Worm (Caenorhabditis elegans) whole organism, mixed stage, embryonic: ENCODE measurements around the gene T05H10.4.

ENCODE experiments used
- M03D4.4 ChIP-seq: sonication (generic microtip); optimal IDR thresholded peaks from 2 replicates; lab custom pipeline; 2017; ENCODE audit warnings: mild to moderate bottlenecking, missing genetic modification characterization, missing compliant biosample characterization
- bed-3 ChIP-seq: fragments of 200-800 bp; sonication (Bioruptor generic); optimal IDR thresholded peaks from 3 replicates; lab custom pipeline; 2018; ENCODE audit warnings: mild to moderate bottlenecking, missing genetic modification characterization, moderate library complexity, missing compliant biosample characterization
- blmp-1 ChIP-seq: fragments of 150-350 bp; optimal IDR thresholded peaks from 2 replicates; lab custom pipeline; 2014; ENCODE audit warnings: missing biosample characterization, missing genetic modification characterization
- ceh-39 ChIP-seq: fragments of 150-350 bp; optimal IDR thresholded peaks from 2 replicates; lab custom pipeline; 2014; ENCODE audit warnings: missing biosample characterization, missing genetic modification characterization
- ceh-43 ChIP-seq: fragments of 200-800 bp; sonication (Bioruptor generic); optimal IDR thresholded peaks from 2 replicates; lab custom pipeline; 2018; ENCODE audit warnings: mild to moderate bottlenecking, missing genetic modification characterization, moderate library complexity, missing compliant biosample characterization
- ceh-83 ChIP-seq: fragments of 200-800 bp; sonication (Bioruptor generic); optimal IDR thresholded peaks from 2 replicates; lab custom pipeline; 2018; ENCODE audit warnings: mild to moderate bottlenecking, missing genetic modification characterization, missing compliant biosample characterization
- ces-1 ChIP-seq: fragments of 150-350 bp; optimal IDR thresholded peaks from 2 replicates; lab custom pipeline; 2014; ENCODE audit warnings: missing biosample characterization, missing genetic modification reagents, missing genetic modification characterization
- cnd-1 ChIP-seq: fragments of 200-800 bp; sonication (Bioruptor generic); optimal IDR thresholded peaks from 2 replicates; lab custom pipeline; 2018; ENCODE audit warnings: mild to moderate bottlenecking, missing genetic modification characterization, missing compliant biosample characterization
- drap-1 ChIP-seq: fragments of 200-800 bp; sonication (Bioruptor generic); optimal IDR thresholded peaks from 3 replicates; lab custom pipeline; 2018; ENCODE audit warnings: mild to moderate bottlenecking, missing genetic modification characterization, missing compliant biosample characterization
- elt-1 ChIP-seq: sonication (generic microtip); optimal IDR thresholded peaks from 2 replicates; lab custom pipeline; 2017; ENCODE audit warnings: missing genetic modification characterization, mild to moderate bottlenecking, missing compliant biosample characterization, antibody characterized with exemption, moderate library complexity, borderline replicate concordance; ENCODE audit not compliant: insufficient read depth
- elt-3 ChIP-seq: fragments of 150-350 bp; optimal IDR thresholded peaks from 2 replicates; lab custom pipeline; 2014; ENCODE audit warnings: missing biosample characterization, missing genetic modification characterization
- flh-1 ChIP-seq: fragments of 200-800 bp; sonication (Bioruptor generic); optimal IDR thresholded peaks from 2 replicates; lab custom pipeline; 2018; ENCODE audit warnings: mild to moderate bottlenecking, missing genetic modification characterization, moderate library complexity, missing compliant biosample characterization
- ham-2 ChIP-seq: fragments of 200-800 bp; sonication (Bioruptor generic); optimal IDR thresholded peaks from 2 replicates; lab custom pipeline; 2018; ENCODE audit warnings: mild to moderate bottlenecking, missing genetic modification characterization, missing compliant biosample characterization
- hlh-1 ChIP-seq: fragments of 150-350 bp; optimal IDR thresholded peaks from 2 replicates; lab custom pipeline; 2014; ENCODE audit warnings: missing biosample characterization, missing genetic modification reagents, missing genetic modification characterization
- lin-13 ChIP-seq: fragments of 150-350 bp; optimal IDR thresholded peaks from 2 replicates; lab custom pipeline; 2014; ENCODE audit warnings: missing biosample characterization, missing genetic modification characterization
- lin-32 ChIP-seq: fragments of 200-800 bp; sonication (Bioruptor generic); optimal IDR thresholded peaks from 2 replicates; lab custom pipeline; 2018; ENCODE audit warnings: mild to moderate bottlenecking, missing genetic modification characterization, missing compliant biosample characterization
- lsy-2 ChIP-seq: fragments of 150-350 bp; optimal IDR thresholded peaks from 2 replicates; lab custom pipeline; 2014; ENCODE audit warnings: missing biosample characterization, missing genetic modification characterization
- mep-1 ChIP-seq: fragments of 150-350 bp; optimal IDR thresholded peaks from 2 replicates; lab custom pipeline; 2017; ENCODE audit warnings: missing biosample characterization, missing genetic modification reagents, missing genetic modification characterization, inconsistent platforms
- mls-2 ChIP-seq: sonication (generic microtip); optimal IDR thresholded peaks from 2 replicates; lab custom pipeline; 2016; ENCODE audit warnings: mild to moderate bottlenecking, missing genetic modification characterization, moderate library complexity, missing compliant biosample characterization
- nhr-2 ChIP-seq: fragments of 150-350 bp; optimal IDR thresholded peaks from 2 replicates; lab custom pipeline; 2014; ENCODE audit warnings: missing biosample characterization, missing genetic modification characterization
- nhr-76 ChIP-seq: sonication (generic microtip); optimal IDR thresholded peaks from 2 replicates; lab custom pipeline; 2017; ENCODE audit warnings: missing biosample characterization, missing genetic modification characterization
- pha-4 ChIP-seq: fragments of 150-350 bp; optimal IDR thresholded peaks from 2 replicates; lab custom pipeline; 2018; ENCODE audit warnings: missing biosample characterization, missing genetic modification reagents, missing genetic modification characterization
- sptf-1 ChIP-seq: sonication (generic microtip); optimal IDR thresholded peaks from 2 replicates; lab custom pipeline; 2017; ENCODE audit warnings: mild to moderate bottlenecking, missing genetic modification characterization, moderate library complexity, missing compliant biosample characterization
- tbx-8 ChIP-seq: fragments of 200-800 bp; sonication (Bioruptor generic); optimal IDR thresholded peaks from 2 replicates; lab custom pipeline; 2018; ENCODE audit warnings: mild to moderate bottlenecking, missing genetic modification characterization, moderate library complexity, missing compliant biosample characterization
- unc-120 ChIP-seq: sonication (generic microtip); optimal IDR thresholded peaks from 2 replicates; lab custom pipeline; 2017; ENCODE audit warnings: missing genetic modification characterization, missing compliant biosample characterization; ENCODE audit not compliant: poor library complexity, severe bottlenecking
- unc-39 ChIP-seq: fragments of 150-350 bp; optimal IDR thresholded peaks from 2 replicates; lab custom pipeline; 2014; ENCODE audit warnings: missing biosample characterization, missing genetic modification characterization
- unc-62 ChIP-seq: fragments of 150-350 bp; optimal IDR thresholded peaks from 2 replicates; lab custom pipeline; 2014; ENCODE audit warnings: missing biosample characterization, missing genetic modification reagents, missing genetic modification characterization
- zip-8 ChIP-seq: fragments of 150-350 bp; optimal IDR thresholded peaks from 2 replicates; lab custom pipeline; 2014; ENCODE audit warnings: missing biosample characterization, missing genetic modification characterization
- ztf-11 ChIP-seq: fragments of 150-350 bp; optimal IDR thresholded peaks from 2 replicates; lab custom pipeline; 2014; ENCODE audit warnings: missing biosample characterization, missing genetic modification characterization

The T05H10.4 gene

ce11 chrII:8034008-8034407 lies 18.9 kb upstream of the T05H10.4 start:
- TF ChIP-seq bed-3 (GFP tag; lab: Kevin White, UChicago) (no peak), ceh-83 (peak; percentile 7)

- no peak for TF ChIP-seq bed-3 (GFP tag; lab: Kevin White, UChicago)
- no peak for TF ChIP-seq tbx-8 (GFP tag; lab: Kevin White, UChicago)
- TF ChIP-seq ces-1: no peak
- TF ChIP-seq flh-1: no peak
- no peak for TF ChIP-seq nhr-2 (tag; lab: Kevin White, UChicago)
- TF ChIP-seq sptf-1 (tag; lab: Kevin White, UChicago): no peak
- TF ChIP-seq ceh-43 (GFP tag; lab: Kevin White, UChicago): no peak
- TF ChIP-seq blmp-1 (tag; lab: Kevin White, UChicago): no peak
- TF ChIP-seq cnd-1 (tag; lab: Kevin White, UChicago): no peak
- TF ChIP-seq unc-39 (tag; lab: Kevin White, UChicago): no peak
- TF ChIP-seq ztf-11: no peak
- TF ChIP-seq ceh-83: no peak
Measured at ce11 chrII:8034617-8035016, 18.3 kb upstream of the T05H10.4 start.

- TF ChIP-seq ces-1 (no peak), ceh-83 (no peak), ham-2 (no peak), pha-4 (tag; lab: Kevin White, UChicago) (no peak), elt-1 (tag; lab: Kevin White, UChicago) (no peak), nhr-2 (tag; lab: Kevin White, UChicago) (no peak)
Measured at ce11 chrII:8035667-8036066, 17.3 kb upstream of the T05H10.4 start, which contains the start of gene sap-49. Gene sap-49 (minus strand): TSS chrII:8035767.

ce11 chrII:8037246-8037645 lies 15.7 kb upstream of the T05H10.4 start, which contains the start of gene arp-6:
Gene arp-6 (minus strand): TSS chrII:8037346.
- no peak for TF ChIP-seq bed-3 (GFP tag; lab: Kevin White, UChicago)
- no peak for TF ChIP-seq hlh-1 (tag; lab: Kevin White, UChicago)
- no peak for TF ChIP-seq mls-2 (tag; lab: Kevin White, UChicago)
- no peak for TF ChIP-seq nhr-76 (tag; lab: Kevin White, UChicago)
- TF ChIP-seq ham-2: no peak
- no peak for TF ChIP-seq lin-13 (tag; lab: Kevin White, UChicago)
- no peak for TF ChIP-seq M03D4.4 (tag; lab: Kevin White, UChicago)
- TF ChIP-seq sptf-1 (tag; lab: Kevin White, UChicago): no peak
- TF ChIP-seq mep-1 (tag; lab: Kevin White, UChicago): no peak
- no peak for TF ChIP-seq lin-32
- TF ChIP-seq blmp-1 (tag; lab: Kevin White, UChicago): no peak
- TF ChIP-seq ztf-11: no peak

ce11 chrII:8037863-8038262 lies 15.1 kb upstream of the T05H10.4 start, which contains the start of gene C08B11.9:
Gene C08B11.9 (minus strand): TSS chrII:8038169.
- TF ChIP-seq unc-62: no peak
- TF ChIP-seq ham-2: no peak
- TF ChIP-seq unc-39 (tag; lab: Kevin White, UChicago): no peak
- TF ChIP-seq bed-3 (GFP tag; lab: Kevin White, UChicago): no peak
- TF ChIP-seq nhr-2 (tag; lab: Kevin White, UChicago): no peak
- TF ChIP-seq pha-4 (tag; lab: Kevin White, UChicago): no peak
- TF ChIP-seq ztf-11: no peak
- no peak for TF ChIP-seq unc-120 (tag; lab: Kevin White, UChicago)
- TF ChIP-seq zip-8 (tag; lab: Kevin White, UChicago): no peak
- no peak for TF ChIP-seq drap-1
- TF ChIP-seq flh-1: no peak
- TF ChIP-seq tbx-8 (GFP tag; lab: Kevin White, UChicago): no peak
- TF ChIP-seq elt-3 (tag; lab: Kevin White, UChicago): no peak
- no peak for TF ChIP-seq ceh-43 (GFP tag; lab: Kevin White, UChicago)
- no peak for TF ChIP-seq lin-13 (tag; lab: Kevin White, UChicago)
- TF ChIP-seq ceh-83: no peak

ce11 chrII:8039416-8039815 lies 13.5 kb upstream of the T05H10.4 start, which contains the start of the genes ubh-4 and algn-6:
Gene ubh-4 (minus strand): TSS chrII:8039597.
Gene algn-6 (plus strand): TSS chrII:8039802.
- TF ChIP-seq ceh-43 (GFP tag; lab: Kevin White, UChicago) (no peak), mep-1 (tag; lab: Kevin White, UChicago) (peak; percentile 59), ceh-39 (peak; percentile 16), lsy-2 (peak; percentile 90)
